Fruit fly (Drosophila melanogaster): ENCODE results near the gene CG9372.

DNA sequence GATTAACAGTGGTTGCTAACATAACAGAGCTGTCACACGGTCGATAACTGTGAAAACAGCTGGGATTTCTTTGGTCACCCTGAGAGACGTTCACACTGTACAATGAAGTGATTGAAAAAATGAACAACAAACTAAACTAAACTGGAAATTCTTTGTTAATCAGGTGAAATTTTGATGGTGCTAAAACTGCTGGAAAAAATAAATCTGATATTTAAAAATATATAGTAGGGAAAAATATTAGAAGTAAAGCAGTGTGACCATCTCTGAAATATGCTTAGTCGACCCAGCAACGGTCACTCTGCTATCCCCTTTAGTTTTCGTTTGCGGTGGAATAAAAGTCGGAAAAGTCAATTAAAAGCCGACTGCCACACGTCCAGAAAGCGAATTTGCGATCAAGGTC lies 20.0 kb upstream of the CG9372 start, which contains the start of the genes CG9231 and CG9330:
- TF ChIP-seq CTCF (optimal IDR thresholded peaks at IDR 0.05): no peak
- TF ChIP-seq CG8478 (optimal IDR thresholded peaks at IDR 0.05): no peak

All from S2 (cell line).